Worm (Caenorhabditis elegans) whole organism, L1 larva: ENCODE results near the gene srj-24.
A peak's percentile ranks its signal among the peaks of the same experiment; 100 is the strongest.

ENCODE experiments used
- C04F5.9 ChIP-seq: sonication (generic microtip); optimal IDR thresholded peaks from 2 replicates; lab custom pipeline; 2016; ENCODE audit warnings: missing genetic modification characterization, missing compliant biosample characterization
- C16A3.4 ChIP-seq: fragments of 150-350 bp; optimal IDR thresholded peaks from 2 replicates; lab custom pipeline; 2014; ENCODE audit warnings: missing biosample characterization, missing genetic modification characterization
- alr-1 ChIP-seq: fragments of 200-800 bp; sonication (Bioruptor generic); optimal IDR thresholded peaks from 2 replicates; lab custom pipeline; 2018; ENCODE audit warnings: borderline replicate concordance, mild to moderate bottlenecking, missing genetic modification characterization, missing compliant biosample characterization
- aly-2 ChIP-seq: fragments of 150-350 bp; optimal IDR thresholded peaks from 2 replicates; lab custom pipeline; 2014; ENCODE audit warnings: missing biosample characterization, missing genetic modification characterization
- ama-1 ChIP-seq: fragments of 150-350 bp; optimal IDR thresholded peaks from 2 replicates; lab custom pipeline; 2014
- blmp-1 ChIP-seq: fragments of 150-350 bp; optimal IDR thresholded peaks from 2 replicates; lab custom pipeline; 2014; ENCODE audit warnings: missing biosample characterization, missing genetic modification characterization
- ceh-88 ChIP-seq: fragments of 200-800 bp; sonication (Bioruptor generic); IDR thresholded peaks from 2 replicates; pipeline ENCODE4 v1.3.6; 2022; ENCODE audit warnings: missing genetic modification characterization, missing compliant biosample characterization
- ces-1 ChIP-seq: fragments of 150-350 bp; optimal IDR thresholded peaks from 2 replicates; lab custom pipeline; 2014; ENCODE audit warnings: missing biosample characterization, missing genetic modification reagents, missing genetic modification characterization
- dpl-1 ChIP-seq, 3 experiments: fragments of 150-350 bp in 2 of 3; sonication (generic microtip) in 1 of 3; optimal IDR thresholded peaks; 2 replicates each; lab custom pipeline; 2014 to 2017; ENCODE audit warnings: missing biosample characterization in 3 of 3, missing genetic modification characterization in 3 of 3, missing genetic modification reagents in 3 of 3
- efl-1 ChIP-seq, 4 experiments: fragments of 150-350 bp; optimal IDR thresholded peaks in 3 of 4; peaks in 1 of 4; 1 replicate in 1 of 4; 2 replicates in 3 of 4; lab custom pipeline; 2014; ENCODE audit warnings: missing biosample characterization in 2 of 4, missing genetic modification characterization in 2 of 4, missing genetic modification reagents in 2 of 4
- efl-3 ChIP-seq: fragments of 200-800 bp; sonication (Bioruptor generic); optimal IDR thresholded peaks from 2 replicates; lab custom pipeline; 2018; ENCODE audit warnings: mild to moderate bottlenecking, missing genetic modification characterization, missing compliant biosample characterization
- egl-13 ChIP-seq: sonication (generic microtip); optimal IDR thresholded peaks from 2 replicates; lab custom pipeline; 2016; ENCODE audit warnings: missing genotype, missing genetic modification reagents, missing genetic modification characterization, missing compliant biosample characterization
- egl-27 ChIP-seq, 2 experiments: fragments of 150-350 bp in 1 of 2; sonication (generic microtip); optimal IDR thresholded peaks; 3 replicates each; lab custom pipeline; 2017 to 2018; ENCODE audit warnings: missing biosample characterization in 2 of 2, missing genetic modification characterization in 2 of 2, missing genetic modification reagents in 2 of 2
- elt-2 ChIP-seq: sonication (generic microtip); optimal IDR thresholded peaks from 2 replicates; lab custom pipeline; 2016; ENCODE audit warnings: missing genetic modification characterization, mild to moderate bottlenecking, inconsistent platforms, missing compliant biosample characterization, missing genetic modification reagents
- elt-3 ChIP-seq, 6 experiments: fragments of 150-350 bp in 1 of 6; sonication (generic microtip); optimal IDR thresholded peaks; 2 replicates each; lab custom pipeline; 2017 to 2018; ENCODE audit warnings: missing biosample characterization in 6 of 6, missing genetic modification characterization in 6 of 6, inconsistent platforms in 1 of 6
- fkh-10 ChIP-seq: sonication (generic microtip); optimal IDR thresholded peaks from 2 replicates; lab custom pipeline; 2017; ENCODE audit warnings: missing biosample characterization, missing genetic modification reagents, missing genetic modification characterization
- hlh-4 ChIP-seq: sonication (generic microtip); optimal IDR thresholded peaks from 2 replicates; lab custom pipeline; 2016; ENCODE audit warnings: mild to moderate bottlenecking, missing genetic modification characterization, missing compliant biosample characterization
- lin-35 ChIP-seq, 2 experiments: fragments of 150-350 bp; optimal IDR thresholded peaks; 2 replicates each; lab custom pipeline; 2014; ENCODE audit warnings: missing biosample characterization in 2 of 2, missing genetic modification characterization in 2 of 2, missing genetic modification reagents in 2 of 2
- lir-3 ChIP-seq: sonication (generic microtip); optimal IDR thresholded peaks from 2 replicates; lab custom pipeline; 2016; ENCODE audit warnings: mild to moderate bottlenecking, missing genetic modification characterization, moderate library complexity, missing compliant biosample characterization; ENCODE audit not compliant: poor library complexity
- mep-1 ChIP-seq: fragments of 150-350 bp; optimal IDR thresholded peaks from 2 replicates; lab custom pipeline; 2014; ENCODE audit warnings: missing biosample characterization, missing genetic modification characterization
- nhr-12 ChIP-seq: sonication (generic microtip); optimal IDR thresholded peaks from 2 replicates; lab custom pipeline; 2017; ENCODE audit warnings: missing biosample characterization, missing genetic modification characterization
- nhr-237 ChIP-seq: fragments of 150-350 bp; optimal IDR thresholded peaks from 2 replicates; lab custom pipeline; 2014; ENCODE audit warnings: missing biosample characterization, missing genetic modification characterization
- nhr-77 ChIP-seq: fragments of 150-350 bp; optimal IDR thresholded peaks from 2 replicates; lab custom pipeline; 2014; ENCODE audit warnings: missing biosample characterization, missing genetic modification characterization
- nhr-85 ChIP-seq: sonication (generic microtip); peaks from one replicate; lab custom pipeline; 2016; ENCODE audit warnings: missing genetic modification characterization, inconsistent platforms, missing compliant biosample characterization
- nhr-90 ChIP-seq: sonication (generic microtip); optimal IDR thresholded peaks from 2 replicates; lab custom pipeline; 2016; ENCODE audit warnings: mild to moderate bottlenecking, missing genetic modification characterization, missing compliant biosample characterization; ENCODE audit not compliant: poor library complexity
- pqm-1 ChIP-seq: sonication (generic microtip); optimal IDR thresholded peaks from 3 replicates; lab custom pipeline; 2017; ENCODE audit warnings: missing biosample characterization, missing genetic modification characterization
- rnt-1 ChIP-seq: sonication (generic microtip); optimal IDR thresholded peaks from 2 replicates; lab custom pipeline; 2016; ENCODE audit warnings: mild to moderate bottlenecking, missing genetic modification characterization, moderate library complexity, missing compliant biosample characterization
- snu-23 ChIP-seq: sonication (generic microtip); optimal IDR thresholded peaks from 2 replicates; lab custom pipeline; 2016; ENCODE audit warnings: missing genetic modification characterization, missing compliant biosample characterization
- sup-37 ChIP-seq: fragments of 200-800 bp; sonication (Bioruptor generic); optimal IDR thresholded peaks from 2 replicates; lab custom pipeline; 2018; ENCODE audit warnings: mild to moderate bottlenecking, missing genetic modification characterization, missing compliant biosample characterization
- tlp-1 ChIP-seq: fragments of 150-350 bp; optimal IDR thresholded peaks from 2 replicates; lab custom pipeline; 2014; ENCODE audit warnings: missing biosample characterization, missing genetic modification characterization
- unc-30 ChIP-seq: sonication (generic microtip); optimal IDR thresholded peaks from 2 replicates; lab custom pipeline; 2017; ENCODE audit warnings: missing biosample characterization, missing genetic modification characterization
- unc-62 ChIP-seq: fragments of 150-350 bp; optimal IDR thresholded peaks from 2 replicates; lab custom pipeline; 2014; ENCODE audit warnings: missing biosample characterization, missing genetic modification reagents, missing genetic modification characterization
- vab-15 ChIP-seq: sonication (generic microtip); optimal IDR thresholded peaks from 2 replicates; lab custom pipeline; 2017; ENCODE audit warnings: missing genotype, mild to moderate bottlenecking, missing genetic modification characterization, missing compliant biosample characterization

The srj-24 gene

DNA sequence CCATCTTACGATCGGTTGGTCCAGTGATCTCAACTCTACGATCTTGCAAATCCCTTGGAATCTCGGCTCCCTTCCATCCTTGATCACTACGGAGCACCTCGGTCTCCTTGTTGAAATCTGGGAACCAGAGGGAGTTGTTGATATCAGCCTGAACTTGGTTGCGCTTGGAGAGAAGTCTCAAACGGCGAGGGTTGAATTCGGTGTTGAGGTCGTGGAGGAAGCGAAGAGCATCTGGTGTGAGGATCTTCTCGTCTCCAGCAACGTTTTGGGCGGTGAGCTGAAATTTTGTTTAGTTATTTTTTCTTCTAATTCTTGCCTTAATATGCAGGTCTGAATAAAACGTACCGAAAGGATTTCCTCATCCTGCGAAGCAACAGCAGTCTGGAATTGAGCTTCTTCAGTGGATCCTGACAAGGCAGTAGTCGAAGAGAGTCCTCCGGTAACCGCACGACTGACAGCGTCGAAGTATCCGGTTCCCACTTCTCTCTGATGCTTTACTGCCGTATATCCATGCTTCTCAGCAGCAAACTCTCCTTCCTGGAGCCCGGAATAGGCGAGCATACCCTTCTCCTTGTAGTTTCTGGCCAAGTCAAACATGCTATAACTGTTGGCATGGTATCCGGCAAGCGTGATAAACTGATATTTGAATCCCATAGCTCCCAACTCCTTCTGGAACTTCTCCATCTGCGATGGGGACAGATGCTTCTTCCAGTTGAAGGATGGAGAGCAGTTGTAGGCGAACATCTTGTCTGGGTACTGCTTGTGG lies 12.7 kb downstream of the srj-24 start:
- TF ChIP-seq C16A3.4 (tag; lab: Kevin White, UChicago) (no peak), efl-1 (optimal IDR thresholded peaks at IDR 0.05; lab: Kevin White, UChicago) (no peak), efl-1 (GFP tag; optimal IDR thresholded peaks at IDR 0.05 in 1 of 2; lab: Kevin White, UChicago) (peak in 1 of 2 experiments; percentile 82), elt-3 (tag; optimal IDR thresholded peaks at IDR 0.05; lab: Kevin White, UChicago) (peak in 1 of 6 experiments; percentile 38), rnt-1 (tag; lab: Kevin White, UChicago) (no peak), aly-2 (tag; lab: Kevin White, UChicago) (peak; percentile 1), lir-3 (tag; lab: Kevin White, UChicago) (peak; percentile 7), nhr-237 (tag; lab: Kevin White, UChicago) (no peak), ama-1 (lab: Kevin White, UChicago) (peak; percentile 66), lin-35 (GFP tag; optimal IDR thresholded peaks at IDR 0.05; lab: Kevin White, UChicago) (peak in 1 of 2 experiments; percentile 58)

DNA sequence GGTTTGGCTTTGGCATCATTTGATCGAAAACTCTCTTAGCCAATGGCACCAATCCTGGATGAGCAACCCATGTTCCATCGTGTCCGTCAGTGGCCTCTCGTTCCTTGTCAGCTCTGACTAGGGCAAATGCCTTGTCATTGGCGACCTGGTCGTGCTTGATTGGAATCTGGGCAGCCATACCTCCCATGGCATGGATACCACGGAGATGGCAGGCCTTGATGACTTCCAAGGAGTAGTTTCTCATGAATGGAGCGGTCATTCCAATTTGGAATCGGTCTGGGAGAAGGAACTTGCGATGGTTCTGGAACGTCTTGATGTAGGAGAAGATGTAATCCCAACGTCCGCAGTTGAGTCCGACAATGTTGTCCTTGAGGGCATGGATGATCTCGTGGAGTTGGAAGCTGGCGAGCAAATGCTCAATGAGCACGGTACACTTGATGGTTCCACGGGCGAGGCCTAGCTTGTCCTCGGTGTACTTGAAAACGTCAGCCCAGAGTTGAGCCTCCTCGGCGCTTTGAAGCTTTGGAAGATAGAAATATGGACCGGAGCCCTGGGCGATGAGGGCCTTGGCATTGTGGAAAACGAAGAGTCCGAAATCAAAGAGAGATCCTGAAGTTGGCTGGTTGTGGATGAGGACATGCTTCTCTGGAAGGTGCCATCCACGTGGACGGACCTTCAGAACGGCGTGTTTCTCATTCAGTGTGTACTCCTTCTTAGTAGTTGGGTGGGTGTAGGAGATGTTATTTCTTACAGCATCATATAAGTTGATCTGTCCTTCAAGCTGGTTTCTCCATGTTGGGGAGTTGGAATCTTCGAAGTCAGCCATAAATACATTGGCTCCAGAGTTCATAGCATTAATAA lies 13.5 kb downstream of the srj-24 start:
- no peak for TF ChIP-seq ces-1 (GFP tag; lab: Kevin White, UChicago)
- TF ChIP-seq efl-1 (optimal IDR thresholded peaks at IDR 0.05; lab: Kevin White, UChicago), result no peak
- TF ChIP-seq efl-1 (GFP tag; optimal IDR thresholded peaks at IDR 0.05 in 1 of 2; lab: Kevin White, UChicago), result peak in 1 of 2 experiments; percentile 84
- TF ChIP-seq aly-2 (tag; lab: Kevin White, UChicago), result peak; percentile 34
- peak; percentile 92 for TF ChIP-seq ama-1 (lab: Kevin White, UChicago)
- TF ChIP-seq hlh-4 (tag; lab: Kevin White, UChicago), result no peak
- TF ChIP-seq dpl-1 (GFP tag; optimal IDR thresholded peaks at IDR 0.05; lab: Kevin White, UChicago), result no peak
- peak; percentile 31 for TF ChIP-seq C04F5.9 (tag; lab: Kevin White, UChicago)
- no peak for TF ChIP-seq ceh-88 (GFP tag; lab: Robert Waterston, UW)
- TF ChIP-seq fkh-10, result no peak
- TF ChIP-seq mep-1 (tag; lab: Kevin White, UChicago), result no peak
- TF ChIP-seq tlp-1, result no peak
- no peak for TF ChIP-seq elt-3 (tag; optimal IDR thresholded peaks at IDR 0.05; lab: Kevin White, UChicago)
- peak; percentile 5 for TF ChIP-seq sup-37 (GFP tag; lab: Kevin White, UChicago)
- peak; percentile 27 for TF ChIP-seq snu-23
- no peak for TF ChIP-seq alr-1 (tag; lab: Kevin White, UChicago)
- no peak for TF ChIP-seq unc-30
- TF ChIP-seq efl-3 (GFP tag; lab: Kevin White, UChicago), result no peak
- TF ChIP-seq egl-27 (tag; optimal IDR thresholded peaks at IDR 0.05; lab: Kevin White, UChicago), result no peak
- peak; percentile 49 for TF ChIP-seq nhr-85 (tag; lab: Kevin White, UChicago)
- no peak for TF ChIP-seq nhr-237 (tag; lab: Kevin White, UChicago)
- peak; percentile 32 for TF ChIP-seq C16A3.4 (tag; lab: Kevin White, UChicago)
- TF ChIP-seq, all 84 proteins: peak for 8

DNA sequence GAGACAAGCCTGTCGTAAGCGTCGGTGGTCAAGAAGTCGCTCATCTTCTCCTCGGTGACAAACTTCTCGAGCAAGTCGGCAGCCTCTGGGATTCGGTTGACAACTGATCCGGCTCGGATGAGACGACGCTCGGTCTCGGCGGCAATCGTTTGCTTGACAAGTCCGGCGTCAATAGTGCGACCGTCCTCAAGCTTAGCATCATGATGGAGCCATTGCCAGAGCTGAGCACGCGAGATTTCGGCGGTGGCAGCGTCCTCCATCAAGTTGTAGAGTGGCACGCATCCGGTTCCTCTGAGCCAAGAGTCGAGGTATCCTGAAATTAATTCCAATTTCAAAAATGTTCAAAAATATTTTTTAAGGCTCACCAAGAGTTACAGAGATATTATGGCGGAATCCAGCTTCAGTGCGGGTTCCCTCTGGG lies 14.2 kb downstream of the srj-24 start:
- TF ChIP-seq nhr-90 (tag; lab: Kevin White, UChicago) (peak; percentile 56), vab-15 (tag; lab: Kevin White, UChicago) (no peak), nhr-85 (tag; lab: Kevin White, UChicago) (no peak), egl-13 (no peak), elt-2 (tag; lab: Kevin White, UChicago) (peak; percentile 8), blmp-1 (no peak), pqm-1 (tag; lab: Kevin White, UChicago) (no peak), nhr-12 (tag; lab: Kevin White, UChicago) (no peak), lir-3 (tag; lab: Kevin White, UChicago) (peak; percentile 10), efl-1 (optimal IDR thresholded peaks at IDR 0.05; lab: Kevin White, UChicago) (no peak), efl-1 (GFP tag; optimal IDR thresholded peaks at IDR 0.05 in 1 of 2; lab: Kevin White, UChicago) (peak in 1 of 2 experiments; percentile 93), C16A3.4 (tag; lab: Kevin White, UChicago) (no peak), aly-2 (tag; lab: Kevin White, UChicago) (peak; percentile 97), nhr-77 (no peak), ama-1 (lab: Kevin White, UChicago) (peak; percentile 60), rnt-1 (tag; lab: Kevin White, UChicago) (peak; percentile 9), unc-62 (GFP tag; lab: Kevin White, UChicago) (no peak)
